Fruit fly (Drosophila melanogaster) whole organism, adult: ENCODE data around the gene RunxA.
"Not testable (repeated sequence)": the region's sequence is repeated elsewhere in the genome, so short reads cannot be mapped to it uniquely, and the experiment has no call there.

ENCODE experiments used
- CG11617 ChIP-seq: fragments of 200-800 bp; sonication (Bioruptor generic); optimal IDR thresholded peaks from 2 replicates; lab custom pipeline; 2017; ENCODE audit warnings: mild to moderate bottlenecking, missing biosample characterization, missing genetic modification reagents, missing genetic modification characterization
- CG14711 ChIP-seq: fragments of 200-800 bp; sonication (Bioruptor generic); optimal IDR thresholded peaks from 2 replicates; lab custom pipeline; 2018; ENCODE audit warnings: missing biosample characterization, mild to moderate bottlenecking, missing genetic modification characterization, moderate library complexity
- CG5204 ChIP-seq: fragments of 200-800 bp; sonication (Bioruptor generic); optimal IDR thresholded peaks from 2 replicates; lab custom pipeline; 2016; ENCODE audit warnings: missing biosample characterization, missing genetic modification characterization
- CG7045 ChIP-seq: fragments of 200-800 bp; sonication (Bioruptor generic); optimal IDR thresholded peaks from 2 replicates; lab custom pipeline; 2017; ENCODE audit warnings: missing biosample characterization, mild to moderate bottlenecking, missing genetic modification characterization
- Crg-1 ChIP-seq: fragments of 200-800 bp; sonication (Bioruptor generic); optimal IDR thresholded peaks from 2 replicates; lab custom pipeline; 2016; ENCODE audit warnings: missing biosample characterization, missing genetic modification characterization
- Mnt ChIP-seq: fragments of 200-800 bp; sonication (Bioruptor generic); optimal IDR thresholded peaks from 2 replicates; lab custom pipeline; 2016; ENCODE audit warnings: missing biosample characterization, mild to moderate bottlenecking, missing genetic modification characterization
- bab1 ChIP-seq: fragments of 200-800 bp; sonication (Bioruptor generic); optimal IDR thresholded peaks from 3 replicates; lab custom pipeline; 2019; ENCODE audit warnings: missing biosample characterization, mild to moderate bottlenecking, missing genetic modification characterization, moderate library complexity
- pad ChIP-seq: fragments of 200-800 bp; sonication (Bioruptor generic); optimal IDR thresholded peaks from 3 replicates; lab custom pipeline; 2017; ENCODE audit warnings: missing biosample characterization, missing genetic modification characterization, mild to moderate bottlenecking, moderate library complexity, missing genetic modification reagents
- tj ChIP-seq: fragments of 200-800 bp; sonication (Bioruptor generic); optimal IDR thresholded peaks from 3 replicates; lab custom pipeline; 2017; ENCODE audit warnings: missing biosample characterization, mild to moderate bottlenecking, missing genetic modification characterization, moderate library complexity

The RunxA gene

dm6 chrX:20612979-20613378 is 10.6 kb downstream of the RunxA start:
- TF ChIP-seq CG14711 (no peak), pad (GFP tag; lab: Kevin White, UChicago) (peak; percentile 54), Mnt (GFP tag; lab: Kevin White, UChicago) (no peak), Crg-1 (GFP tag; lab: Kevin White, UChicago) (no peak)

- TF ChIP-seq Mnt (GFP tag; lab: Kevin White, UChicago) (no peak), CG11617 (GFP tag; lab: Kevin White, UChicago) (no peak), tj (GFP tag; lab: Kevin White, UChicago) (no peak)
Measured at dm6 chrX:20582821-20583607, 40.6 kb downstream of the RunxA start.

DNA sequence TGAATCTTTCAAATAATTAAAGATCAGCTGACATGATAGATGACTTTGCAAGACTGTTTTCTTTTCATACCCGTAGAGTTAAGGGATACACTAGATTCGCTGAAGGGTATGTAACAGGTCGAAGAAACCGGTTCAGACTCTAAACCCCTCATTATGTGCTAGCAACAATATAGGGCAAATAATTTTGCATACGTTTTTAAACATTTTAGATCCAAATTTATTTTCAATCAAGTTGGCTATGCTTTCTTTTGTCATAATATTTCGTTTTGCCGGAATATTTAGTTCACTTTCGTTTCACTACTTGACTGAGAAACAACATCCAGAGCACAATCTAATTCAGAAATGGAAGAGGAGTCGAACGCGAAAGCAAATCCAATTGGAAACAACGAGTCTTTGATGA is 49.6 kb downstream of the RunxA start, which contains the start of gene CG42580:
Gene CG42580, plus strand, starts transcription at position 301 of the 400 bp plus-strand sequence.
- not testable (repeated sequence) for TF ChIP-seq Mnt, bab1, CG7045 (GFP tag; lab: Kevin White, UChicago)

- TF ChIP-seq CG5204 (GFP tag; lab: Kevin White, UChicago) (no peak), pad (GFP tag; lab: Kevin White, UChicago) (peak; percentile 35)
Measured at dm6 chrX:20559582-20559981, 64.0 kb downstream of the RunxA start.
